Fruit fly (Drosophila melanogaster) whole organism, pupa: ENCODE data around the gene ast.

ENCODE experiments used
- CG10348 ChIP-seq: fragments of 200-800 bp; sonication (Bioruptor generic); IDR thresholded peaks from 2 replicates; pipeline ENCODE4 v1.3.6; 2022; ENCODE audit warnings: missing biosample characterization, missing genetic modification characterization
- CG12605 ChIP-seq: fragments of 200-800 bp; sonication (Bioruptor generic); IDR thresholded peaks from 2 replicates; pipeline ENCODE4 v1.3.6; 2022; ENCODE audit warnings: missing biosample characterization, missing genetic modification characterization
- CG13204 ChIP-seq: fragments of 200-800 bp; sonication (Bioruptor generic); optimal IDR thresholded peaks from 2 replicates; lab custom pipeline; 2018; ENCODE audit warnings: missing biosample characterization, mild to moderate bottlenecking, missing genetic modification characterization, moderate library complexity
- CG14655 ChIP-seq: fragments of 200-800 bp; sonication (Bioruptor generic); optimal IDR thresholded peaks from 3 replicates; lab custom pipeline; 2017; ENCODE audit warnings: mild to moderate bottlenecking, missing biosample characterization, missing genetic modification reagents, missing genetic modification characterization
- CG15710 ChIP-seq: fragments of 200-800 bp; sonication (Bioruptor generic); optimal IDR thresholded peaks from 2 replicates; lab custom pipeline; 2018; ENCODE audit warnings: missing biosample characterization, mild to moderate bottlenecking, missing genetic modification characterization, moderate library complexity
- CG17806 ChIP-seq: fragments of 200-800 bp; sonication (Bioruptor generic); optimal IDR thresholded peaks from 2 replicates; lab custom pipeline; 2018; ENCODE audit warnings: missing biosample characterization, mild to moderate bottlenecking, missing genetic modification characterization, moderate library complexity
- CG32121 ChIP-seq: fragments of 200-800 bp; sonication (Bioruptor generic); IDR thresholded peaks from 2 replicates; pipeline ENCODE4 v1.3.6; 2022; ENCODE audit warnings: missing biosample characterization, missing genetic modification characterization
- CG34367 ChIP-seq: fragments of 200-800 bp; sonication (Bioruptor generic); optimal IDR thresholded peaks from 2 replicates; lab custom pipeline; 2018; ENCODE audit warnings: missing biosample characterization, mild to moderate bottlenecking, missing genetic modification characterization
- CG4496 ChIP-seq: fragments of 200-800 bp; sonication (Bioruptor generic); IDR thresholded peaks from 3 replicates; pipeline ENCODE4 v1.3.6; 2022; ENCODE audit warnings: missing biosample characterization, missing genetic modification characterization
- CG8159 ChIP-seq: fragments of 200-800 bp; sonication (Bioruptor generic); optimal IDR thresholded peaks from 3 replicates; lab custom pipeline; 2018; ENCODE audit warnings: missing biosample characterization, mild to moderate bottlenecking, missing genetic modification characterization, moderate library complexity
- CG8301 ChIP-seq: fragments of 200-800 bp; sonication (Bioruptor generic); optimal IDR thresholded peaks from 2 replicates; lab custom pipeline; 2018; ENCODE audit warnings: missing biosample characterization, mild to moderate bottlenecking, missing genetic modification characterization
- CG9948 ChIP-seq: fragments of 200-800 bp; sonication (Bioruptor generic); optimal IDR thresholded peaks from 2 replicates; lab custom pipeline; 2018; ENCODE audit warnings: missing biosample characterization, mild to moderate bottlenecking, missing genetic modification characterization, moderate library complexity
- D1 ChIP-seq: fragments of 200-800 bp; sonication (Bioruptor generic); optimal IDR thresholded peaks from 2 replicates; lab custom pipeline; 2018; ENCODE audit warnings: missing biosample characterization, mild to moderate bottlenecking, missing genetic modification characterization, moderate library complexity
- EcR ChIP-seq: fragments of 200-800 bp; sonication (Bioruptor generic); optimal IDR thresholded peaks from 3 replicates; lab custom pipeline; 2019; ENCODE audit warnings: missing biosample characterization, missing genetic modification characterization, mild to moderate bottlenecking, moderate library complexity, missing genetic modification reagents
- Ets98B ChIP-seq: fragments of 200-800 bp; sonication (Bioruptor generic); IDR thresholded peaks from 2 replicates; pipeline ENCODE4 v1.3.6; 2022; ENCODE audit warnings: missing biosample characterization, missing genetic modification characterization
- Pif1A ChIP-seq: fragments of 200-800 bp; sonication (Bioruptor generic); optimal IDR thresholded peaks from 3 replicates; lab custom pipeline; 2016; ENCODE audit warnings: missing biosample characterization, missing genetic modification characterization
- Pif1B ChIP-seq: fragments of 200-800 bp; sonication (Bioruptor generic); optimal IDR thresholded peaks from 3 replicates; lab custom pipeline; 2016; ENCODE audit warnings: missing biosample characterization, missing genetic modification characterization
- Snoo ChIP-seq: fragments of 200-800 bp; sonication (Bioruptor generic); optimal IDR thresholded peaks from 3 replicates; lab custom pipeline; 2017; ENCODE audit warnings: missing biosample characterization, mild to moderate bottlenecking, missing genetic modification characterization, inconsistent platforms
- fd96Ca ChIP-seq: fragments of 200-800 bp; sonication (Bioruptor generic); IDR thresholded peaks from 3 replicates; pipeline ENCODE4 v1.3.6; 2022; ENCODE audit warnings: missing biosample characterization, missing genetic modification characterization
- gl ChIP-seq: fragments of 200-800 bp; sonication (Bioruptor generic); optimal IDR thresholded peaks from 2 replicates; lab custom pipeline; 2018; ENCODE audit warnings: missing biosample characterization, mild to moderate bottlenecking, missing genetic modification characterization
- rn ChIP-seq: fragments of 200-800 bp; sonication (Bioruptor generic); IDR thresholded peaks from 2 replicates; pipeline ENCODE4 v1.3.6; 2022; ENCODE audit warnings: missing biosample characterization, missing genetic modification characterization

Gene ast

dm6 chr2L:1068517-1069107 lies 9.1 kb upstream of the ast start:
- TF ChIP-seq CG10348 = no peak
- TF ChIP-seq, all 21 proteins: peak for 0

dm6 chr2L:1069475-1069874 lies 8.3 kb upstream of the ast start:
- TF ChIP-seq CG13204 (GFP tag; lab: Kevin White, UChicago) (no peak), gl (no peak), Snoo (no peak), fd96Ca (no peak), CG17806 (tag; lab: Kevin White, UChicago) (no peak), Ets98B (no peak), CG4496 (no peak), EcR (no peak), CG12605 (GFP tag; lab: Robert Waterston, UW) (no peak), CG8301 (no peak), D1 (tag; lab: Kevin White, UChicago) (no peak), CG14655 (GFP tag; lab: Kevin White, UChicago) (no peak), CG15710 (tag; lab: Kevin White, UChicago) (no peak)

DNA sequence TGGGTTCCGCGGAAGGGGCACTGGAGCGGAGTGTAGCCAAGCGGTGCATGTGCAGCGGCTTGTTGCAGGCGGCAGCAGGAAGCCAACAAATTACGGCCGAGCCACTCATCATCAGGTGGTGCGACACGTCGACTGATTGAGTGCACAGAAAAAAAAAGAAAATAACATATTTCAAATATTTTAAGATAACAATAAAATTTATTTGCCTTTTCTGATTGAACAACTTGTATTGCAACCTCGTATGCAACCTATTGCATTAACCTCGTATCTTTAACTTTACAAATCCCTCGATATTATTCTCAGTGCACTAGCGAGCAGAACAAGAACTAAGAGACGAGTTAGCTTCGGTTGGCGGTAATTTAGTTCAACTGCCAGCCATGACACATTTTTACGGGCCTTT lies 7.4 kb upstream of the ast start:
- TF ChIP-seq Ets98B = peak; percentile 59
- peak; percentile 68; the same call in 2 of the 3 replicates for TF ChIP-seq CG4496
- peak; percentile 44 for TF ChIP-seq Pif1B (GFP tag; lab: Kevin White, UChicago)
- no peak for TF ChIP-seq CG13204 (GFP tag; lab: Kevin White, UChicago)
- peak; percentile 53 for TF ChIP-seq Snoo
- TF ChIP-seq CG15710 (tag; lab: Kevin White, UChicago) = peak; percentile 70
- TF ChIP-seq CG8301 = peak; percentile 75
- TF ChIP-seq CG14655 (GFP tag; lab: Kevin White, UChicago) = peak; percentile 79
- no peak for TF ChIP-seq EcR
- TF ChIP-seq D1 (tag; lab: Kevin White, UChicago) = peak; percentile 5
- TF ChIP-seq CG32121 (GFP tag; lab: Robert Waterston, UW) = peak; percentile 39; the same call in 1 of the 2 replicates
- TF ChIP-seq CG34367 (tag; lab: Kevin White, UChicago) = peak; percentile 63
- peak; percentile 72; the same call in 2 of the 3 replicates for TF ChIP-seq fd96Ca
- TF ChIP-seq CG9948 (tag; lab: Kevin White, UChicago) = peak; percentile 68
- TF ChIP-seq CG8159 (tag; lab: Kevin White, UChicago) = peak; percentile 72
- TF ChIP-seq CG10348 = no peak
- TF ChIP-seq Pif1A (GFP tag; lab: Kevin White, UChicago) = peak; percentile 69
- no peak for TF ChIP-seq CG12605 (GFP tag; lab: Robert Waterston, UW)
- TF ChIP-seq gl = peak; percentile 50
- no peak for TF ChIP-seq rn (GFP tag; lab: Robert Waterston, UW)
- peak; percentile 70 for TF ChIP-seq CG17806 (tag; lab: Kevin White, UChicago)

- TF ChIP-seq Ets98B (no peak), Pif1A (GFP tag; lab: Kevin White, UChicago) (no peak), CG13204 (GFP tag; lab: Kevin White, UChicago) (no peak), CG12605 (GFP tag; lab: Robert Waterston, UW) (no peak), CG9948 (tag; lab: Kevin White, UChicago) (peak; percentile 5), D1 (tag; lab: Kevin White, UChicago) (no peak), CG34367 (tag; lab: Kevin White, UChicago) (no peak), Pif1B (GFP tag; lab: Kevin White, UChicago) (no peak), CG8301 (peak; percentile 36), Snoo (no peak), EcR (no peak), rn (GFP tag; lab: Robert Waterston, UW) (no peak), CG8159 (tag; lab: Kevin White, UChicago) (peak; percentile 5), CG14655 (GFP tag; lab: Kevin White, UChicago) (peak; percentile 39), CG17806 (tag; lab: Kevin White, UChicago) (peak; percentile 6), CG32121 (GFP tag; lab: Robert Waterston, UW) (no peak), CG15710 (tag; lab: Kevin White, UChicago) (peak; percentile 34), CG4496 (0 out of 3 replicates have a peak, but pooled peaks have one; percentile 34), fd96Ca (peak; percentile 49; the same call in 2 of the 3 replicates), CG10348 (no peak), gl (no peak)
Observed at dm6 chr2L:1070941-1071340, 6.8 kb upstream of the ast start.

dm6 chr2L:1072184-1072583 lies 5.6 kb upstream of the ast start:
- TF ChIP-seq CG12605 (GFP tag; lab: Robert Waterston, UW) (peak; percentile 44; the same call in 1 of the 2 replicates), CG4496 (peak; percentile 84), CG15710 (tag; lab: Kevin White, UChicago) (peak; percentile 53), CG14655 (GFP tag; lab: Kevin White, UChicago) (peak; percentile 72), CG34367 (tag; lab: Kevin White, UChicago) (peak; percentile 69), CG9948 (tag; lab: Kevin White, UChicago) (peak; percentile 18), Pif1A (GFP tag; lab: Kevin White, UChicago) (peak; percentile 83), Ets98B (peak; percentile 80), CG8301 (peak; percentile 38), EcR (no peak), rn (GFP tag; lab: Robert Waterston, UW) (peak; percentile 71), CG17806 (tag; lab: Kevin White, UChicago) (peak; percentile 45), fd96Ca (peak; percentile 87), CG8159 (tag; lab: Kevin White, UChicago) (peak; percentile 63), CG10348 (no peak), gl (peak; percentile 81), CG32121 (GFP tag; lab: Robert Waterston, UW) (peak; percentile 75), D1 (tag; lab: Kevin White, UChicago) (no peak), CG13204 (GFP tag; lab: Kevin White, UChicago) (peak; percentile 34), Pif1B (GFP tag; lab: Kevin White, UChicago) (peak; percentile 70), Snoo (no peak)
- TF ChIP-seq, all 21 proteins: peak for 17
